Worm (Caenorhabditis elegans) whole organism, L4 larva: ENCODE measurements around the gene lbp-2.
A peak's percentile ranks its signal among the peaks of the same experiment; 100 is the strongest.

Experiments
- D1046.2 ChIP-seq: fragments of 200-800 bp; sonication (Bioruptor generic); IDR thresholded peaks from 2 replicates; pipeline ENCODE4 v1.3.6; 2022; ENCODE audit warnings: missing genetic modification characterization, missing compliant biosample characterization
- F26F4.8 ChIP-seq: fragments of 200-800 bp; sonication (Bioruptor generic); conservative IDR thresholded peaks from 2 replicates; pipeline ENCODE4 v1.3.6; 2022; ENCODE audit warnings: missing genetic modification characterization, missing compliant biosample characterization
- F49E8.2 ChIP-seq: sonication (generic microtip); optimal IDR thresholded peaks from 2 replicates; lab custom pipeline; 2016; ENCODE audit warnings: missing compliant biosample characterization, mild to moderate bottlenecking, missing genetic modification characterization, borderline replicate concordance
- Y48G9A.11 ChIP-seq: fragments of 200-800 bp; sonication (Bioruptor generic); IDR thresholded peaks from 2 replicates; pipeline ENCODE4 v1.3.6; 2022; ENCODE audit warnings: missing genetic modification reagents, missing genetic modification characterization, missing compliant biosample characterization
- Y5F2A.4 ChIP-seq: fragments of 200-800 bp; sonication (Bioruptor generic); optimal IDR thresholded peaks from 2 replicates; lab custom pipeline; 2018; ENCODE audit warnings: mild to moderate bottlenecking, missing genetic modification characterization, missing compliant biosample characterization
- ZK337.2 ChIP-seq: fragments of 200-800 bp; sonication (Bioruptor generic); IDR thresholded peaks from 2 replicates; pipeline ENCODE4 v1.3.6; 2022; ENCODE audit warnings: missing genetic modification reagents, missing genetic modification characterization, missing compliant biosample characterization
- aha-1 ChIP-seq: fragments of 150-350 bp; peaks from one replicate; lab custom pipeline; 2014; ENCODE audit warnings: missing biosample characterization, missing genetic modification characterization
- ama-1 ChIP-seq: fragments of 150-350 bp; optimal IDR thresholded peaks from 2 replicates; lab custom pipeline; 2014; ENCODE audit warnings: inconsistent platforms, mixed read lengths
- ceh-62 ChIP-seq: sonication (generic microtip); optimal IDR thresholded peaks from 2 replicates; lab custom pipeline; 2017; ENCODE audit warnings: missing biosample characterization, missing genetic modification characterization
- ceh-82 ChIP-seq: sonication (generic microtip); optimal IDR thresholded peaks from 2 replicates; lab custom pipeline; 2017; ENCODE audit warnings: missing biosample characterization, missing genetic modification characterization
- ctbp-1 ChIP-seq: fragments of 200-800 bp; sonication (Bioruptor generic); IDR thresholded peaks from 2 replicates; pipeline ENCODE4 v1.3.6; 2022; ENCODE audit warnings: missing genetic modification reagents, missing genetic modification characterization, missing compliant biosample characterization
- daf-12 ChIP-seq: fragments of 150-350 bp; optimal IDR thresholded peaks from 2 replicates; lab custom pipeline; 2014; ENCODE audit warnings: missing biosample characterization, missing genetic modification reagents, missing genetic modification characterization
- daf-16 ChIP-seq, 3 experiments: sonication (generic microtip); optimal IDR thresholded peaks; 2 replicates each; lab custom pipeline; 2016 to 2017; ENCODE audit warnings: missing genetic modification characterization in 3 of 3, missing genetic modification reagents in 3 of 3, mild to moderate bottlenecking in 2 of 3, missing compliant biosample characterization in 2 of 3, missing biosample characterization in 1 of 3, moderate library complexity in 1 of 3
- daf-8 ChIP-seq: fragments of 200-800 bp; sonication (Bioruptor generic); IDR thresholded peaks from 2 replicates; pipeline ENCODE4 v1.3.6; 2022; ENCODE audit warnings: missing genetic modification characterization, missing compliant biosample characterization
- dmd-6 ChIP-seq: fragments of 200-800 bp; sonication (Bioruptor generic); IDR thresholded peaks from 2 replicates; pipeline ENCODE4 v1.3.6; 2022; ENCODE audit warnings: missing genetic modification reagents, missing genetic modification characterization, missing compliant biosample characterization
- dmd-9 ChIP-seq: fragments of 200-800 bp; sonication (Bioruptor generic); IDR thresholded peaks from 2 replicates; pipeline ENCODE4 v1.3.6; 2022; ENCODE audit warnings: missing genetic modification reagents, missing genetic modification characterization, missing compliant biosample characterization
- dpl-1 ChIP-seq: fragments of 150-350 bp; optimal IDR thresholded peaks from 2 replicates; lab custom pipeline; 2014; ENCODE audit warnings: missing biosample characterization, missing genetic modification reagents, missing genetic modification characterization
- dve-1 ChIP-seq: sonication (generic microtip); optimal IDR thresholded peaks from 2 replicates; lab custom pipeline; 2017; ENCODE audit warnings: antibody characterized with exemption, mild to moderate bottlenecking, missing genetic modification characterization, missing compliant biosample characterization; ENCODE audit not compliant: insufficient read depth
- egl-27 ChIP-seq: sonication (generic microtip); optimal IDR thresholded peaks from 3 replicates; lab custom pipeline; 2017; ENCODE audit warnings: missing biosample characterization, missing genetic modification reagents, missing genetic modification characterization
- fkh-10 ChIP-seq: fragments of 150-350 bp; optimal IDR thresholded peaks from 2 replicates; lab custom pipeline; 2014; ENCODE audit warnings: missing biosample characterization, missing genetic modification reagents, missing genetic modification characterization
- hlh-11 ChIP-seq: fragments of 200-800 bp; sonication (Bioruptor generic); optimal IDR thresholded peaks from 2 replicates; lab custom pipeline; 2018; ENCODE audit warnings: mild to moderate bottlenecking, missing genetic modification characterization, missing compliant biosample characterization
- hlh-30 ChIP-seq: sonication (generic microtip); optimal IDR thresholded peaks from 2 replicates; lab custom pipeline; 2017; ENCODE audit warnings: antibody characterized with exemption, mild to moderate bottlenecking, missing genetic modification characterization, missing compliant biosample characterization; ENCODE audit not compliant: insufficient read depth
- lin-29 ChIP-seq: fragments of 200-800 bp; sonication (Bioruptor generic); IDR thresholded peaks from 2 replicates; pipeline ENCODE4 v1.3.6; 2022; ENCODE audit warnings: missing genetic modification reagents, missing genetic modification characterization, missing compliant biosample characterization
- lin-38 ChIP-seq: fragments of 200-800 bp; sonication (Bioruptor generic); IDR thresholded peaks from 2 replicates; pipeline ENCODE4 v1.3.6; 2022; ENCODE audit warnings: missing genetic modification reagents, missing genetic modification characterization, missing compliant biosample characterization
- lsy-2 ChIP-seq, 2 experiments: fragments of 150-350 bp in 1 of 2; sonication (generic microtip) in 1 of 2; optimal IDR thresholded peaks; 2 replicates each; lab custom pipeline; 2014 to 2017; ENCODE audit warnings: missing biosample characterization in 2 of 2, missing genetic modification characterization in 2 of 2
- mdl-1 ChIP-seq, 2 experiments: fragments of 150-350 bp in 1 of 2; sonication (generic microtip) in 1 of 2; optimal IDR thresholded peaks; 2 replicates each; lab custom pipeline; 2014 to 2017; ENCODE audit warnings: missing biosample characterization in 2 of 2, missing genetic modification characterization in 2 of 2
- nhr-111 ChIP-seq: fragments of 200-800 bp; sonication (Bioruptor generic); optimal IDR thresholded peaks from 2 replicates; lab custom pipeline; 2018; ENCODE audit warnings: mild to moderate bottlenecking, missing genetic modification characterization, missing compliant biosample characterization
- nhr-28 ChIP-seq: fragments of 150-350 bp; optimal IDR thresholded peaks from 2 replicates; lab custom pipeline; 2014; ENCODE audit warnings: missing biosample characterization, missing genetic modification characterization
- nhr-42 ChIP-seq: fragments of 200-800 bp; sonication (Bioruptor generic); IDR thresholded peaks from 2 replicates; pipeline ENCODE4 v1.3.6; 2022; ENCODE audit warnings: missing genetic modification characterization, missing compliant biosample characterization
- nhr-48 ChIP-seq: sonication (generic microtip); optimal IDR thresholded peaks from 2 replicates; lab custom pipeline; 2016; ENCODE audit warnings: mild to moderate bottlenecking, missing genetic modification characterization, missing compliant biosample characterization
- nhr-6 ChIP-seq: fragments of 150-350 bp; optimal IDR thresholded peaks from 2 replicates; lab custom pipeline; 2014; ENCODE audit warnings: missing biosample characterization, missing genetic modification characterization
- nhr-76 ChIP-seq: fragments of 150-350 bp; optimal IDR thresholded peaks from 2 replicates; lab custom pipeline; 2014; ENCODE audit warnings: missing biosample characterization, missing genetic modification characterization
- pha-4 ChIP-seq, 2 experiments: fragments of 150-350 bp in 1 of 2; fragments of 200-800 bp in 1 of 2; sonication (Bioruptor generic) in 1 of 2; IDR thresholded peaks in 1 of 2; optimal IDR thresholded peaks in 1 of 2; 2 replicates each; pipeline versions ENCODE4 v1.3.6 to Lab custom; 2014 to 2022; ENCODE audit warnings: missing genetic modification characterization in 2 of 2, missing genetic modification reagents in 2 of 2, missing biosample characterization in 1 of 2, missing compliant biosample characterization in 1 of 2
- php-3 ChIP-seq: fragments of 200-800 bp; sonication (Bioruptor generic); IDR thresholded peaks from 2 replicates; pipeline ENCODE4 v1.3.6; 2022; ENCODE audit warnings: missing genetic modification reagents, missing genetic modification characterization, missing compliant biosample characterization
- pqm-1 ChIP-seq: sonication (generic microtip); optimal IDR thresholded peaks from 2 replicates; lab custom pipeline; 2017; ENCODE audit warnings: missing biosample characterization, missing genetic modification characterization
- rbr-2 ChIP-seq: sonication (generic microtip); optimal IDR thresholded peaks from 2 replicates; lab custom pipeline; 2016; ENCODE audit warnings: missing genotype, missing genetic modification characterization, missing compliant biosample characterization
- saeg-2 ChIP-seq: fragments of 200-800 bp; sonication (Bioruptor generic); IDR thresholded peaks from 2 replicates; pipeline ENCODE4 v1.3.6; 2022; ENCODE audit warnings: missing genetic modification reagents, missing genetic modification characterization, missing compliant biosample characterization
- set-16 ChIP-seq: fragments of 200-800 bp; sonication (Bioruptor generic); IDR thresholded peaks from 2 replicates; pipeline ENCODE4 v1.3.6; 2022; ENCODE audit warnings: missing genetic modification reagents, missing genetic modification characterization, missing compliant biosample characterization
- skn-1 ChIP-seq: fragments of 150-350 bp; optimal IDR thresholded peaks from 2 replicates; lab custom pipeline; 2014; ENCODE audit warnings: missing biosample characterization, missing genetic modification characterization
- snpc-4 ChIP-seq: fragments of 150-350 bp; optimal IDR thresholded peaks from 2 replicates; lab custom pipeline; 2014; ENCODE audit warnings: missing biosample characterization, missing genetic modification characterization
- spr-3 ChIP-seq: fragments of 200-800 bp; sonication (Bioruptor generic); optimal IDR thresholded peaks from 2 replicates; lab custom pipeline; 2018; ENCODE audit warnings: mild to moderate bottlenecking, missing genetic modification characterization, missing compliant biosample characterization
- tag-97 ChIP-seq: fragments of 200-800 bp; sonication (Bioruptor generic); IDR thresholded peaks from 2 replicates; pipeline ENCODE4 v1.3.6; 2022; ENCODE audit warnings: missing genetic modification characterization, missing compliant biosample characterization
- unc-39 ChIP-seq: sonication (generic microtip); optimal IDR thresholded peaks from 2 replicates; lab custom pipeline; 2017; ENCODE audit warnings: missing biosample characterization, missing genetic modification characterization
- unc-62 ChIP-seq, 3 experiments: fragments of 150-350 bp in 1 of 3; sonication (generic microtip); optimal IDR thresholded peaks in 2 of 3; peaks in 1 of 3; 1 replicate in 1 of 3; 2 replicates in 2 of 3; lab custom pipeline; 2014 to 2017; ENCODE audit warnings: missing biosample characterization in 3 of 3, missing genetic modification characterization in 3 of 3, missing genetic modification reagents in 3 of 3, missing genotype in 1 of 3
- vab-7 ChIP-seq: fragments of 200-800 bp; sonication (Bioruptor generic); IDR thresholded peaks from 2 replicates; pipeline ENCODE4 v1.3.6; 2022; ENCODE audit warnings: missing genetic modification reagents, missing genetic modification characterization, missing compliant biosample characterization
- ztf-7 ChIP-seq: fragments of 150-350 bp; optimal IDR thresholded peaks from 2 replicates; lab custom pipeline; 2014; ENCODE audit warnings: missing biosample characterization, missing genetic modification characterization

Gene lbp-2

ce11 chrX:3243614-3244013, 16.8 kb upstream of the lbp-2 start, which contains the start of gene irg-7:
irg-7 (minus strand) TSS chrX:3243636.
- peak; percentile 38 for TF ChIP-seq pqm-1 (tag; lab: Kevin White, UChicago)
- TF ChIP-seq dve-1: peak; percentile 51
- TF ChIP-seq nhr-28 (tag; lab: Kevin White, UChicago): peak; percentile 65
- no peak for TF ChIP-seq daf-16 (GFP tag; optimal IDR thresholded peaks at IDR 0.05; lab: Kevin White, UChicago)
- peak; percentile 67 for TF ChIP-seq daf-16 (tag; optimal IDR thresholded peaks at IDR 0.05; lab: Kevin White, UChicago)
- TF ChIP-seq fkh-10 (GFP tag; lab: Kevin White, UChicago): no peak
- no peak for TF ChIP-seq lsy-2 (tag; optimal IDR thresholded peaks at IDR 0.05; lab: Kevin White, UChicago)
- TF ChIP-seq dmd-6 (GFP tag; lab: Robert Waterston, UW): peak; percentile 33; the same call in 1 of the 2 replicates
- peak; percentile 99 for TF ChIP-seq php-3
- TF ChIP-seq hlh-11 (tag; lab: Kevin White, UChicago): peak; percentile 11

- TF ChIP-seq dve-1: peak; percentile 16
- no peak for TF ChIP-seq ctbp-1
- TF ChIP-seq unc-62 (GFP tag; optimal IDR thresholded peaks at IDR 0.05 in 1 of 2; lab: Kevin White, UChicago): peak in 1 of 2 experiments; percentile 94
- TF ChIP-seq unc-62 (tag; optimal IDR thresholded peaks at IDR 0.05; lab: Kevin White, UChicago): no peak
- peak; percentile 97 for TF ChIP-seq php-3
- peak; percentile 27 for TF ChIP-seq hlh-11 (tag; lab: Kevin White, UChicago)
- TF ChIP-seq ceh-62 (tag; lab: Kevin White, UChicago): no peak
- no peak for TF ChIP-seq nhr-76 (tag; lab: Kevin White, UChicago)
- no peak for TF ChIP-seq F26F4.8
- TF ChIP-seq dpl-1 (GFP tag; lab: Kevin White, UChicago): no peak
- no peak for TF ChIP-seq skn-1 (tag; lab: Kevin White, UChicago)
- no peak for TF ChIP-seq tag-97
- peak; percentile 44 for TF ChIP-seq nhr-28 (tag; lab: Kevin White, UChicago)
- TF ChIP-seq dmd-6 (GFP tag; lab: Robert Waterston, UW): peak; percentile 40; the same call in 1 of the 2 replicates
- no peak for TF ChIP-seq hlh-30 (tag; lab: Kevin White, UChicago)
- no peak for TF ChIP-seq daf-12
Measured at ce11 chrX:3244402-3244801, 16.0 kb upstream of the lbp-2 start.

- TF ChIP-seq ceh-82 (tag; lab: Kevin White, UChicago) (no peak), aha-1 (peak; percentile 96), php-3 (no peak), pqm-1 (tag; lab: Kevin White, UChicago) (peak; percentile 11), pha-4 (GFP tag; IDR thresholded peaks at IDR 0.05; lab: Robert Waterston, UW) (no peak), pha-4 (tag; optimal IDR thresholded peaks at IDR 0.05; lab: Kevin White, UChicago) (peak; percentile 90), nhr-48 (tag; lab: Kevin White, UChicago) (peak; percentile 21), lin-29 (GFP tag; lab: Robert Waterston, UW) (no peak), D1046.2 (no peak), Y48G9A.11 (GFP tag; lab: Robert Waterston, UW) (no peak), F49E8.2 (tag; lab: Kevin White, UChicago) (no peak), nhr-42 (GFP tag; lab: Robert Waterston, UW) (no peak), nhr-111 (GFP tag; lab: Kevin White, UChicago) (no peak), ZK337.2 (GFP tag; lab: Robert Waterston, UW) (no peak), vab-7 (GFP tag; lab: Robert Waterston, UW) (no peak), daf-8 (GFP tag; lab: Robert Waterston, UW) (no peak), rbr-2 (tag; lab: Kevin White, UChicago) (peak; percentile 44), set-16 (GFP tag; lab: Robert Waterston, UW) (no peak), dve-1 (peak; percentile 80), unc-39 (tag; lab: Kevin White, UChicago) (no peak), nhr-6 (tag; lab: Kevin White, UChicago) (peak; percentile 23), lin-38 (GFP tag; lab: Robert Waterston, UW) (no peak), snpc-4 (no peak), dmd-9 (GFP tag; lab: Robert Waterston, UW) (no peak), ama-1 (lab: Kevin White, UChicago) (no peak), egl-27 (no peak), Y5F2A.4 (no peak), spr-3 (GFP tag; lab: Kevin White, UChicago) (no peak), saeg-2 (GFP tag; lab: Robert Waterston, UW) (no peak), mdl-1 (tag; optimal IDR thresholded peaks at IDR 0.05; lab: Kevin White, UChicago) (peak; percentile 66 to 91), ztf-7 (tag; lab: Kevin White, UChicago) (no peak), ceh-62 (tag; lab: Kevin White, UChicago) (no peak)
Measured at ce11 chrX:3245812-3246211, 14.6 kb upstream of the lbp-2 start, which contains the start of gene F40F4.7. F40F4.7 (minus strand) TSS chrX:3245933.
